Worm (Caenorhabditis elegans) whole organism, late embryonic: ENCODE data around the gene Y53F4B.20.

Experiments
- C08G9.2 ChIP-seq: sonication (generic microtip); optimal IDR thresholded peaks from 2 replicates; lab custom pipeline; 2016; ENCODE audit warnings: mild to moderate bottlenecking, missing genetic modification characterization, moderate library complexity, missing compliant biosample characterization
- ceh-24 ChIP-seq: sonication (generic microtip); optimal IDR thresholded peaks from 2 replicates; lab custom pipeline; 2016; ENCODE audit warnings: mild to moderate bottlenecking, missing genetic modification characterization, missing compliant biosample characterization
- dmd-4 ChIP-seq: sonication (generic microtip); optimal IDR thresholded peaks from 2 replicates; lab custom pipeline; 2016; ENCODE audit warnings: borderline replicate concordance, missing genetic modification characterization, missing compliant biosample characterization
- elt-2 ChIP-seq: sonication (generic microtip); optimal IDR thresholded peaks from 2 replicates; lab custom pipeline; 2016; ENCODE audit warnings: missing genetic modification reagents, missing genetic modification characterization, missing compliant biosample characterization
- ets-4 ChIP-seq: sonication (generic microtip); optimal IDR thresholded peaks from 2 replicates; lab custom pipeline; 2016; ENCODE audit warnings: missing genetic modification characterization, missing compliant biosample characterization
- pha-4 ChIP-seq: fragments of 150-350 bp; optimal IDR thresholded peaks from 2 replicates; lab custom pipeline; 2018; ENCODE audit warnings: missing biosample characterization, missing genetic modification reagents, missing genetic modification characterization
- ref-2 ChIP-seq: sonication (generic microtip); optimal IDR thresholded peaks from 2 replicates; lab custom pipeline; 2016; ENCODE audit warnings: missing genetic modification characterization, missing compliant biosample characterization
- rnt-1 ChIP-seq: sonication (generic microtip); optimal IDR thresholded peaks from 2 replicates; lab custom pipeline; 2016; ENCODE audit warnings: missing genetic modification characterization, missing compliant biosample characterization
- ztf-16 ChIP-seq: sonication (generic microtip); optimal IDR thresholded peaks from 2 replicates; lab custom pipeline; 2017; ENCODE audit warnings: missing genetic modification characterization, missing compliant biosample characterization

DNA sequence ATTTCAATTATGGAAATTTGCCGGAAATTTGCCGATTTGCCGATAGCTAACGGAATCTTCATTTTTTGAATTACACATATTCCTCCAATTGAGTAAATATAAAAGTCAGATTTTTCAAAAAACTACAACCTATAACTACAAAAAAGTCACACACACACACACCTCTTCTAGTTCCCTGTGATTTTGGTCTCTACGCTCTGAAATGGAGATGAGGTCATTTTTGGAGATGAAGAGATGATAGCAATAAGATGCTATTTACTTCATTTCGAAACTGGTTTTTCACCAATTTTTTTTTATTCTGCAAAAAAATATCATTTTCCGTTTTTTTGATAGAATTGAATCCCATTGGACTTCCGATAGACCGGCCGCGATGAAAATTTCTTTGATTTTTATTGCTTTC lies 39.9 kb downstream of the Y53F4B.20 start, which contains the start of gene Y53F4B.23:
- TF ChIP-seq elt-2 (tag; lab: Kevin White, UChicago) = no peak
- TF ChIP-seq ref-2 (tag; lab: Kevin White, UChicago) = no peak
- TF ChIP-seq rnt-1 (tag; lab: Kevin White, UChicago) = no peak
- no peak for TF ChIP-seq C08G9.2 (tag; lab: Kevin White, UChicago)
- TF ChIP-seq pha-4 (tag; lab: Kevin White, UChicago) = no peak
- TF ChIP-seq ceh-24 (tag; lab: Kevin White, UChicago) = no peak
- TF ChIP-seq ztf-16 (tag; lab: Kevin White, UChicago) = no peak
- no peak for TF ChIP-seq ets-4
- no peak for TF ChIP-seq dmd-4 (tag; lab: Kevin White, UChicago)
